Fruit fly (Drosophila melanogaster) whole organism, embryonic: Measurements from ENCODE around the gene CG42366.
A peak's percentile ranks its signal among the peaks of the same experiment; 100 is the strongest.

Experiments
- Antp ChIP-seq: fragments of 200-800 bp; sonication (Bioruptor generic); optimal IDR thresholded peaks from 3 replicates; lab custom pipeline; 2016; ENCODE audit warnings: missing biosample characterization, missing genetic modification characterization
- CG10209 ChIP-seq: fragments of 200-800 bp; sonication (Bioruptor generic); optimal IDR thresholded peaks from 3 replicates; lab custom pipeline; 2017; ENCODE audit warnings: missing biosample characterization, mild to moderate bottlenecking, missing genetic modification characterization, missing genetic modification reagents
- CG1024 ChIP-seq: fragments of 200-800 bp; sonication (Bioruptor generic); IDR thresholded peaks from 2 replicates; pipeline ENCODE4 v1.3.6; 2022; ENCODE audit warnings: missing biosample characterization, missing genetic modification characterization
- CG12155 ChIP-seq: fragments of 200-800 bp; sonication (Bioruptor generic); optimal IDR thresholded peaks from 3 replicates; lab custom pipeline; 2016; ENCODE audit warnings: missing biosample characterization, missing genetic modification characterization
- CG12659 ChIP-seq: fragments of 200-800 bp; sonication (Bioruptor generic); optimal IDR thresholded peaks from 3 replicates; lab custom pipeline; 2017; ENCODE audit warnings: mild to moderate bottlenecking, missing biosample characterization, missing genetic modification reagents, missing genetic modification characterization
- CG13424 ChIP-seq: fragments of 200-800 bp; sonication (Bioruptor generic); optimal IDR thresholded peaks from 2 replicates; lab custom pipeline; 2019; ENCODE audit warnings: missing biosample characterization, mild to moderate bottlenecking, missing genetic modification characterization, moderate library complexity
- CG1529 ChIP-seq: fragments of 200-800 bp; sonication (Bioruptor generic); optimal IDR thresholded peaks from 3 replicates; lab custom pipeline; 2018; ENCODE audit warnings: missing biosample characterization, missing genetic modification characterization
- CG15696 ChIP-seq: fragments of 200-800 bp; sonication (Bioruptor generic); optimal IDR thresholded peaks from 2 replicates; lab custom pipeline; 2019; ENCODE audit warnings: missing biosample characterization, mild to moderate bottlenecking, missing genetic modification characterization, moderate library complexity
- CG17328 ChIP-seq: fragments of 200-800 bp; sonication (Bioruptor generic); IDR thresholded peaks from 2 replicates; pipeline ENCODE4 v1.3.6; 2022; ENCODE audit warnings: missing biosample characterization, missing genetic modification characterization
- CG18764 ChIP-seq: fragments of 200-800 bp; sonication (Bioruptor generic); optimal IDR thresholded peaks from 3 replicates; lab custom pipeline; 2016; ENCODE audit warnings: missing biosample characterization, missing genetic modification characterization
- CG2678 ChIP-seq: fragments of 200-800 bp; sonication (Bioruptor generic); optimal IDR thresholded peaks from 3 replicates; lab custom pipeline; 2019; ENCODE audit warnings: missing biosample characterization, mild to moderate bottlenecking, missing genetic modification characterization, moderate library complexity
- CG2712 ChIP-seq: fragments of 200-800 bp; optimal IDR thresholded peaks from 3 replicates; lab custom pipeline; 2019; ENCODE audit warnings: missing biosample characterization, mild to moderate bottlenecking, missing genetic modification characterization, moderate library complexity
- CG42726 ChIP-seq: fragments of 200-800 bp; sonication (Bioruptor generic); IDR thresholded peaks from 2 replicates; pipeline ENCODE4 v1.3.6; 2022; ENCODE audit warnings: missing biosample characterization, missing genetic modification characterization; ENCODE audit not compliant: partially characterized antibody
- CG4707 ChIP-seq: fragments of 200-800 bp; sonication (Bioruptor generic); optimal IDR thresholded peaks from 2 replicates; lab custom pipeline; 2018; ENCODE audit warnings: missing biosample characterization, mild to moderate bottlenecking, missing genetic modification characterization, moderate library complexity
- CG4730 ChIP-seq: fragments of 200-800 bp; sonication (Bioruptor generic); IDR thresholded peaks from 2 replicates; pipeline ENCODE4 v1.3.6; 2022; ENCODE audit warnings: missing biosample characterization, missing genetic modification characterization
- CG5180 ChIP-seq: fragments of 200-800 bp; sonication (Bioruptor generic); optimal IDR thresholded peaks from 3 replicates; lab custom pipeline; 2017; ENCODE audit warnings: missing biosample characterization, missing genetic modification characterization, mild to moderate bottlenecking, moderate library complexity, missing genetic modification reagents
- CG7357 ChIP-seq: fragments of 200-800 bp; sonication (Bioruptor generic); IDR thresholded peaks from 3 replicates; pipeline ENCODE4 v1.3.6; 2022; ENCODE audit warnings: missing biosample characterization, missing genetic modification characterization
- CG9215 ChIP-seq: fragments of 200-800 bp; sonication (Bioruptor generic); IDR thresholded peaks from 2 replicates; pipeline ENCODE4 v1.3.6; 2022; ENCODE audit warnings: missing biosample characterization, missing genetic modification characterization
- CG9932 ChIP-seq: fragments of 200-800 bp; sonication (Bioruptor generic); IDR thresholded peaks from 2 replicates; pipeline ENCODE4 v1.3.6; 2022; ENCODE audit warnings: missing biosample characterization, missing genetic modification characterization
- CHES-1-like ChIP-seq: fragments of 200-800 bp; sonication (Bioruptor generic); optimal IDR thresholded peaks from 2 replicates; lab custom pipeline; 2016; ENCODE audit warnings: missing biosample characterization, missing genetic modification characterization
- CrebB ChIP-seq: fragments of 200-800 bp; sonication (Bioruptor generic); optimal IDR thresholded peaks from 3 replicates; lab custom pipeline; 2018; ENCODE audit warnings: missing biosample characterization, mild to moderate bottlenecking, missing genetic modification characterization
- Dref ChIP-seq: fragments of 200-800 bp; sonication (Bioruptor generic); IDR thresholded peaks from 2 replicates; pipeline ENCODE4 v1.3.6; 2022; ENCODE audit warnings: missing biosample characterization, missing genetic modification characterization
- Fer3 ChIP-seq: fragments of 200-800 bp; sonication (Bioruptor generic); optimal IDR thresholded peaks from 2 replicates; lab custom pipeline; 2018; ENCODE audit warnings: missing biosample characterization, mild to moderate bottlenecking, missing genetic modification characterization, moderate library complexity
- HLH4C ChIP-seq: fragments of 200-800 bp; sonication (Bioruptor generic); IDR thresholded peaks from 3 replicates; pipeline ENCODE4 v1.3.6; 2022; ENCODE audit warnings: missing biosample characterization, missing genetic modification characterization; ENCODE audit not compliant: partially characterized antibody
- Hmx ChIP-seq: fragments of 200-800 bp; sonication (Bioruptor generic); optimal IDR thresholded peaks from 2 replicates; lab custom pipeline; 2016; ENCODE audit warnings: missing biosample characterization, missing genetic modification characterization
- Med ChIP-seq: fragments of 200-800 bp; sonication (Bioruptor generic); peaks from one replicate; lab custom pipeline; 2016; ENCODE audit warnings: missing biosample characterization, missing genetic modification characterization, mild to moderate bottlenecking, inconsistent platforms, moderate library complexity
- Nf-YC ChIP-seq: fragments of 200-800 bp; optimal IDR thresholded peaks from 3 replicates; lab custom pipeline; 2019; ENCODE audit warnings: missing biosample characterization, mild to moderate bottlenecking, missing genetic modification characterization, moderate library complexity
- Oli ChIP-seq: fragments of 200-800 bp; sonication (Bioruptor generic); optimal IDR thresholded peaks from 2 replicates; lab custom pipeline; 2018; ENCODE audit warnings: missing biosample characterization, mild to moderate bottlenecking, missing genetic modification characterization, moderate library complexity
- Trl ChIP-seq, 3 experiments: fragments of >200 bp in 2 of 3; fragments of 200-800 bp in 1 of 3; sonication (Bioruptor generic) in 1 of 3; optimal IDR thresholded peaks; 2 replicates in 1 of 3; 3 replicates in 2 of 3; lab custom pipeline; 2016 to 2017; ENCODE audit warnings: missing biosample characterization in 1 of 3, missing genetic modification characterization in 1 of 3
- ap ChIP-seq: fragments of 200-800 bp; sonication (Bioruptor generic); IDR thresholded peaks from 2 replicates; pipeline ENCODE4 v1.3.6; 2022; ENCODE audit warnings: missing biosample characterization, missing genetic modification characterization
- ato ChIP-seq: fragments of 200-800 bp; sonication (Bioruptor generic); IDR thresholded peaks from 2 replicates; pipeline ENCODE4 v1.3.6; 2022; ENCODE audit warnings: missing biosample characterization, missing genetic modification characterization; ENCODE audit not compliant: partially characterized antibody
- crp ChIP-seq, 2 experiments: fragments of 200-800 bp; sonication (Bioruptor generic); optimal IDR thresholded peaks; 2 replicates in 1 of 2; 3 replicates in 1 of 2; lab custom pipeline; 2017; ENCODE audit warnings: missing biosample characterization in 2 of 2, missing genetic modification characterization in 2 of 2, mild to moderate bottlenecking in 1 of 2, moderate library complexity in 1 of 2
- esg ChIP-seq: fragments of 200-800 bp; sonication (Bioruptor generic); conservative IDR thresholded peaks from 2 replicates; pipeline ENCODE4 v1.3.6; 2022; ENCODE audit warnings: missing biosample characterization, missing genetic modification characterization
- grn ChIP-seq: fragments of 200-800 bp; sonication (Bioruptor generic); optimal IDR thresholded peaks from 3 replicates; lab custom pipeline; 2017; ENCODE audit warnings: missing biosample characterization, missing genetic modification characterization
- ham ChIP-seq: fragments of 200-800 bp; sonication (Bioruptor generic); IDR thresholded peaks from 2 replicates; pipeline ENCODE4 v1.3.6; 2022; ENCODE audit warnings: missing biosample characterization, missing genetic modification characterization
- hbn ChIP-seq: fragments of 200-800 bp; sonication (Bioruptor generic); IDR thresholded peaks from 2 replicates; pipeline ENCODE4 v1.3.6; 2022; ENCODE audit warnings: missing biosample characterization, missing genetic modification characterization; ENCODE audit not compliant: partially characterized antibody
- jing ChIP-seq: fragments of 200-800 bp; sonication (Bioruptor generic); optimal IDR thresholded peaks from 2 replicates; lab custom pipeline; 2018; ENCODE audit warnings: missing biosample characterization, mild to moderate bottlenecking, missing genetic modification characterization
- lola ChIP-seq, 3 experiments: fragments of >200 bp in 2 of 3; fragments of 200-800 bp in 1 of 3; sonication (Bioruptor generic) in 1 of 3; optimal IDR thresholded peaks; 2 replicates each; lab custom pipeline; 2017 to 2019; ENCODE audit warnings: missing biosample characterization in 3 of 3, missing genetic modification characterization in 3 of 3, mild to moderate bottlenecking in 1 of 3, moderate library complexity in 1 of 3
- lov ChIP-seq, 2 experiments: fragments of 200-800 bp in 1 of 2; fragments of >200 bp in 1 of 2; sonication (Bioruptor generic) in 1 of 2; IDR thresholded peaks in 1 of 2; optimal IDR thresholded peaks in 1 of 2; 2 replicates in 1 of 2; 3 replicates in 1 of 2; pipeline versions ENCODE4 v1.3.6 to Lab custom; 2017 to 2022; ENCODE audit warnings: missing biosample characterization in 1 of 2, missing genetic modification characterization in 1 of 2
- nmo ChIP-seq: fragments of 200-800 bp; sonication (Bioruptor generic); optimal IDR thresholded peaks from 2 replicates; lab custom pipeline; 2018; ENCODE audit warnings: missing biosample characterization, mild to moderate bottlenecking, missing genetic modification characterization, moderate library complexity
- phol ChIP-seq: fragments of 200-800 bp; sonication (Bioruptor generic); optimal IDR thresholded peaks from 3 replicates; lab custom pipeline; 2018; ENCODE audit warnings: missing biosample characterization, mild to moderate bottlenecking, missing genetic modification characterization, moderate library complexity
- repo ChIP-seq: fragments of 200-800 bp; sonication (Bioruptor generic); optimal IDR thresholded peaks from 2 replicates; lab custom pipeline; 2016; ENCODE audit warnings: missing biosample characterization, missing genetic modification characterization
- sima ChIP-seq: fragments of 200-800 bp; sonication (Bioruptor generic); optimal IDR thresholded peaks from 2 replicates; lab custom pipeline; 2016; ENCODE audit warnings: missing biosample characterization, missing genetic modification characterization
- stc ChIP-seq: fragments of 200-800 bp; sonication (Bioruptor generic); IDR thresholded peaks from 2 replicates; pipeline ENCODE4 v1.3.6; 2022; ENCODE audit warnings: missing biosample characterization, missing genetic modification characterization
- tx ChIP-seq: fragments of 200-800 bp; sonication (Bioruptor generic); optimal IDR thresholded peaks from 2 replicates; lab custom pipeline; 2016; ENCODE audit warnings: missing biosample characterization, missing genetic modification characterization
- unpg ChIP-seq: fragments of 200-800 bp; sonication (Bioruptor generic); optimal IDR thresholded peaks from 3 replicates; lab custom pipeline; 2018; ENCODE audit warnings: missing biosample characterization, mild to moderate bottlenecking, missing genetic modification characterization, moderate library complexity
- zfh2 ChIP-seq: fragments of 200-800 bp; sonication (Bioruptor generic); optimal IDR thresholded peaks from 2 replicates; lab custom pipeline; 2016; ENCODE audit warnings: missing biosample characterization, missing genetic modification characterization

CG42366 gene

DNA sequence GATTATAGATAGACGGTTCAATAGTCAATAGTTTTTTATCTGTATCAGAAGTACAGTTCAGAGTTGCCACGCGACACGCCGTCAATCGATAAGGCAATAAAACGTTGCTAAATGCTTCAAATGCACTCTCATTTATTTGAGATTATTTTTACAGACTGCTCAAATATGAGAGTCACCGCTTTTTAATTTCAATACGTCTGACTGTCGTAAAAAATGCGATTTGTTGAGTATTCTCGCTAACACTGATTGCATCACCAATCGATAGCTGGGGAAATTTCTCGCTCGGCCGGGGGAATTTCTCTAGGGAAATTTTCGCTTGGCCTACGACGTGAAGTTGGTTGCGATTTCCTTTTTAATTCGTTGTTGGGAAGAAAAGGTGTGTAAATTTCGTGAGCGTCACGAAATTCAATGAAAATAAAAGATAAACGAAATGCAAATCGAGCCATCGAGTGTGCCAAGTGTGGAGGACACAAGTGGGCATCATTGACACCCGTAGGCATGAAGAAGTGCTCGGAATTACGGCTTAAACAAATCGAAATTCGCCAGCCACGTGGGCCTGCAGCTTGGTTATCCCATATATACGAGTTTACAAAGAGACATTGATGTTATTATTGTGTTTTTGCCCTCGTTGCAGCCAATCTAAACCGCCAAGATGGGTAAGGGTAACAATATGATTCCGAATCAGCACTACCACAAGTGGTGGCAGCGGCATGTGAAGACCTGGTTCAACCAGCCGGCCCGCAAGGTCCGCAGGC, 42.2 kb downstream of the CG42366 start, which contains the start of the genes Dref and RpL13 (continued):
- peak; percentile 94 for TF ChIP-seq CG4707 (GFP tag; lab: Kevin White, UChicago)
- TF ChIP-seq crp (GFP tag; optimal IDR thresholded peaks at IDR 0.05; lab: Kevin White, UChicago), result peak in 1 of 2 experiments; percentile 51
- TF ChIP-seq CG2678 (tag; lab: Kevin White, UChicago), result peak; percentile 86
- peak; percentile 61 for TF ChIP-seq Oli (tag; lab: Kevin White, UChicago)
- peak in 1 of 3 experiments; percentile 61 for TF ChIP-seq lola (GFP tag; optimal IDR thresholded peaks at IDR 0.05; lab: Kevin White, UChicago)
- TF ChIP-seq Dref, result peak; percentile 81
- peak; percentile 73 for TF ChIP-seq CG9932 (GFP tag; lab: Robert Waterston, UW)
- 0 out of 3 replicates have a peak, but pooled peaks have one; percentile 41 for TF ChIP-seq CG7357 (GFP tag; lab: Robert Waterston, UW)
- TF ChIP-seq CG2712 (tag; lab: Kevin White, UChicago), result peak; percentile 85
- TF ChIP-seq Fer3 (tag; lab: Kevin White, UChicago), result peak; percentile 89
- TF ChIP-seq esg, result peak; percentile 52
- TF ChIP-seq CG10209, result peak; percentile 88
- TF ChIP-seq CG13424, result peak; percentile 80
- TF ChIP-seq CG4730 (GFP tag; lab: Robert Waterston, UW), result no peak; the same call in 1 of the 2 replicates
- peak; percentile 67 for TF ChIP-seq hbn (GFP tag; lab: Robert Waterston, UW)
- TF ChIP-seq Med (GFP tag; lab: Kevin White, UChicago), result peak; percentile 99
- peak; percentile 68 for TF ChIP-seq CG18764
- peak; percentile 65 for TF ChIP-seq sima (GFP tag; lab: Kevin White, UChicago)
- peak; percentile 75 for TF ChIP-seq stc (GFP tag; lab: Robert Waterston, UW)
- peak; percentile 69 for TF ChIP-seq CG12155 (GFP tag; lab: Kevin White, UChicago)
- no peak for TF ChIP-seq ato
- peak; percentile 86 for TF ChIP-seq grn
- peak; percentile 79 for TF ChIP-seq CG1529 (GFP tag; lab: Kevin White, UChicago)
- TF ChIP-seq tx (GFP tag; lab: Kevin White, UChicago), result peak; percentile 77
- peak; percentile 83 for TF ChIP-seq CG5180 (GFP tag; lab: Kevin White, UChicago)
- peak; percentile 83 for TF ChIP-seq Nf-YC (tag; lab: Kevin White, UChicago)
- TF ChIP-seq zfh2 (GFP tag; lab: Kevin White, UChicago), result peak; percentile 83
- no peak for TF ChIP-seq Trl (optimal IDR thresholded peaks at IDR 0.05; lab: Kevin White, UChicago)
- peak; percentile 90 for TF ChIP-seq Trl (GFP tag; optimal IDR thresholded peaks at IDR 0.05; lab: Kevin White, UChicago)
- peak; percentile 92 for TF ChIP-seq CrebB
- no peak for TF ChIP-seq lov (optimal IDR thresholded peaks at IDR 0.05; lab: Kevin White, UChicago)
- TF ChIP-seq lov (GFP tag; IDR thresholded peaks at IDR 0.05; lab: Robert Waterston, UW), result peak; percentile 96
- TF ChIP-seq CG9215 (GFP tag; lab: Robert Waterston, UW), result peak; percentile 61
- TF ChIP-seq nmo (GFP tag; lab: Kevin White, UChicago), result peak; percentile 84
- TF ChIP-seq CHES-1-like (GFP tag; lab: Kevin White, UChicago), result peak; percentile 90
- peak; percentile 74 for TF ChIP-seq phol (tag; lab: Kevin White, UChicago)
- TF ChIP-seq ap (GFP tag; lab: Robert Waterston, UW), result peak; percentile 46
- TF ChIP-seq Hmx, result peak; percentile 55
- TF ChIP-seq CG1024 (GFP tag; lab: Robert Waterston, UW), result peak; percentile 69
- peak; percentile 82 for TF ChIP-seq unpg (GFP tag; lab: Kevin White, UChicago)
- TF ChIP-seq CG17328 (GFP tag; lab: Robert Waterston, UW), result peak; percentile 88
- TF ChIP-seq ham, result 0 out of 2 replicates have a peak, but pooled peaks have one; percentile 5
- TF ChIP-seq Antp (GFP tag; lab: Kevin White, UChicago), result peak; percentile 85
- TF ChIP-seq CG12659 (GFP tag; lab: Kevin White, UChicago), result peak; percentile 95
- no peak for TF ChIP-seq jing (GFP tag; lab: Kevin White, UChicago)
- no peak for TF ChIP-seq CG42726 (GFP tag; lab: Robert Waterston, UW)
- TF ChIP-seq HLH4C, result peak; percentile 90; the same call in 2 of the 3 replicates
- peak; percentile 58 for TF ChIP-seq repo
- TF ChIP-seq CG15696 (tag; lab: Kevin White, UChicago), result peak; percentile 55
